Worm (Caenorhabditis elegans) whole organism, young adult: ENCODE results near the gene ndg-4.

ENCODE experiments used
- C17E4.6 ChIP-seq: fragments of 200-800 bp; sonication (Bioruptor generic); IDR thresholded peaks from 2 replicates; pipeline ENCODE4 v1.3.6; 2022; ENCODE audit warnings: missing genetic modification reagents, missing genetic modification characterization, missing compliant biosample characterization
- F33H1.4 ChIP-seq: fragments of 200-800 bp; sonication (Bioruptor generic); IDR thresholded peaks from 2 replicates; pipeline ENCODE4 v1.3.6; 2022; ENCODE audit warnings: missing genetic modification reagents, missing genetic modification characterization, missing compliant biosample characterization
- F52B5.7 ChIP-seq: sonication (generic microtip); optimal IDR thresholded peaks from 2 replicates; lab custom pipeline; 2016; ENCODE audit warnings: mild to moderate bottlenecking, missing genetic modification characterization, missing compliant biosample characterization
- F57C9.4 ChIP-seq: sonication (generic microtip); optimal IDR thresholded peaks from 2 replicates; lab custom pipeline; 2017; ENCODE audit warnings: mild to moderate bottlenecking, missing genetic modification characterization, missing compliant biosample characterization
- T07F8.4 ChIP-seq: sonication (generic microtip); optimal IDR thresholded peaks from 2 replicates; lab custom pipeline; 2016; ENCODE audit warnings: mild to moderate bottlenecking, missing genetic modification characterization, moderate library complexity, missing compliant biosample characterization
- Y56A3A.18 ChIP-seq: fragments of 200-800 bp; sonication (Bioruptor generic); IDR thresholded peaks from 2 replicates; pipeline ENCODE4 v1.3.6; 2022; ENCODE audit warnings: missing genetic modification reagents, missing genetic modification characterization, missing compliant biosample characterization
- Y95B8A.8 ChIP-seq: fragments of 200-800 bp; sonication (Bioruptor generic); IDR thresholded peaks from 2 replicates; pipeline ENCODE4 v1.3.6; 2022; ENCODE audit warnings: missing genetic modification reagents, missing genetic modification characterization, missing compliant biosample characterization
- akir-1 ChIP-seq: fragments of 200-800 bp; sonication (Bioruptor generic); optimal IDR thresholded peaks from 2 replicates; lab custom pipeline; 2018; ENCODE audit warnings: mild to moderate bottlenecking, missing genetic modification characterization, moderate library complexity, missing compliant biosample characterization
- ama-1 ChIP-seq, 3 experiments: fragments of 150-350 bp in 1 of 3; sonication (generic microtip) in 2 of 3; optimal IDR thresholded peaks; 2 replicates each; lab custom pipeline; 2014 to 2018; ENCODE audit warnings: missing biosample characterization in 2 of 3, missing genetic modification characterization in 2 of 3, missing genetic modification reagents in 2 of 3
- aptf-3 ChIP-seq: fragments of 200-800 bp; sonication (Bioruptor generic); IDR thresholded peaks from 2 replicates; pipeline ENCODE4 v1.3.6; 2022; ENCODE audit warnings: missing genetic modification characterization, missing compliant biosample characterization
- athp-1 ChIP-seq: sonication (generic microtip); optimal IDR thresholded peaks from 2 replicates; lab custom pipeline; 2017; ENCODE audit warnings: mild to moderate bottlenecking, missing genetic modification characterization, missing compliant biosample characterization
- attf-3 ChIP-seq: fragments of 200-800 bp; sonication (Bioruptor generic); conservative IDR thresholded peaks from 2 replicates; pipeline ENCODE4 v1.3.6; 2022; ENCODE audit warnings: missing genetic modification reagents, missing genetic modification characterization, missing compliant biosample characterization
- attf-5 ChIP-seq: fragments of 200-800 bp; sonication (Bioruptor generic); optimal IDR thresholded peaks from 2 replicates; lab custom pipeline; 2018; ENCODE audit warnings: mild to moderate bottlenecking, missing genetic modification characterization, missing compliant biosample characterization
- attf-6 ChIP-seq: fragments of 200-800 bp; sonication (Bioruptor generic); IDR thresholded peaks from 2 replicates; pipeline ENCODE4 v1.3.6; 2022; ENCODE audit warnings: missing genetic modification reagents, missing genetic modification characterization, missing compliant biosample characterization
- ceh-100 ChIP-seq: fragments of 200-800 bp; sonication (Bioruptor generic); IDR thresholded peaks from 2 replicates; pipeline ENCODE4 v1.3.6; 2022; ENCODE audit warnings: missing genetic modification reagents, missing genetic modification characterization, missing compliant biosample characterization
- ceh-27 ChIP-seq: fragments of 200-800 bp; sonication (Bioruptor generic); optimal IDR thresholded peaks from 2 replicates; lab custom pipeline; 2018; ENCODE audit warnings: mild to moderate bottlenecking, missing genetic modification characterization, moderate library complexity, missing compliant biosample characterization
- chd-7 ChIP-seq: sonication (generic microtip); optimal IDR thresholded peaks from 2 replicates; lab custom pipeline; 2016; ENCODE audit warnings: mild to moderate bottlenecking, missing genetic modification characterization, moderate library complexity, missing compliant biosample characterization
- dpl-1 ChIP-seq: fragments of 150-350 bp; optimal IDR thresholded peaks from 2 replicates; lab custom pipeline; 2014; ENCODE audit warnings: missing biosample characterization, missing genetic modification reagents, missing genetic modification characterization
- efl-1 ChIP-seq: fragments of 150-350 bp; optimal IDR thresholded peaks from 2 replicates; lab custom pipeline; 2014; ENCODE audit warnings: missing biosample characterization, missing genetic modification reagents, missing genetic modification characterization
- ekl-4 ChIP-seq: fragments of 200-800 bp; sonication (Bioruptor generic); IDR thresholded peaks from 2 replicates; pipeline ENCODE4 v1.3.6; 2022; ENCODE audit warnings: missing genetic modification reagents, missing genetic modification characterization, missing compliant biosample characterization
- gei-17 ChIP-seq: fragments of 200-800 bp; sonication (Bioruptor generic); optimal IDR thresholded peaks from 2 replicates; lab custom pipeline; 2018; ENCODE audit warnings: mild to moderate bottlenecking, missing genetic modification characterization, missing compliant biosample characterization
- him-1 ChIP-seq: sonication (generic microtip); optimal IDR thresholded peaks from 2 replicates; lab custom pipeline; 2016; ENCODE audit warnings: missing genotype, missing genetic modification reagents, missing genetic modification characterization, missing compliant biosample characterization
- hlh-26 ChIP-seq: fragments of 200-800 bp; sonication (Bioruptor generic); conservative IDR thresholded peaks from 2 replicates; pipeline ENCODE4 v1.3.6; 2022; ENCODE audit warnings: missing genetic modification reagents, missing genetic modification characterization, missing compliant biosample characterization
- hrde-1 ChIP-seq: sonication (generic microtip); optimal IDR thresholded peaks from 2 replicates; lab custom pipeline; 2016; ENCODE audit warnings: missing genetic modification characterization, mild to moderate bottlenecking, missing compliant biosample characterization, moderate library complexity, missing genotype, missing genetic modification reagents, borderline replicate concordance
- lin-35 ChIP-seq, 3 experiments: fragments of 150-350 bp in 2 of 3; sonication (generic microtip) in 1 of 3; optimal IDR thresholded peaks; 2 replicates each; lab custom pipeline; 2014 to 2018; ENCODE audit warnings: missing biosample characterization in 3 of 3, missing genetic modification characterization in 3 of 3, missing genetic modification reagents in 3 of 3
- madf-3 ChIP-seq: fragments of 200-800 bp; sonication (Bioruptor generic); IDR thresholded peaks from 2 replicates; pipeline ENCODE4 v1.3.6; 2022; ENCODE audit warnings: missing genetic modification reagents, missing genetic modification characterization, missing compliant biosample characterization
- mes-4 ChIP-seq: sonication (generic microtip); optimal IDR thresholded peaks from 2 replicates; lab custom pipeline; 2016; ENCODE audit warnings: missing genotype, missing genetic modification characterization, missing compliant biosample characterization
- nfyb-1 ChIP-seq: fragments of 200-800 bp; sonication (Bioruptor generic); IDR thresholded peaks from 2 replicates; pipeline ENCODE4 v1.3.6; 2022; ENCODE audit warnings: missing genetic modification reagents, missing genetic modification characterization, missing compliant biosample characterization
- nhr-120 ChIP-seq: fragments of 200-800 bp; sonication (Bioruptor generic); IDR thresholded peaks from 2 replicates; pipeline ENCODE4 v1.3.6; 2022; ENCODE audit warnings: missing genetic modification characterization, missing compliant biosample characterization
- nhr-27 ChIP-seq: fragments of 200-800 bp; sonication (Bioruptor generic); optimal IDR thresholded peaks from 2 replicates; lab custom pipeline; 2018; ENCODE audit warnings: mild to moderate bottlenecking, missing genetic modification characterization, moderate library complexity, missing compliant biosample characterization
- nhr-80 ChIP-seq: sonication (generic microtip); optimal IDR thresholded peaks from 2 replicates; lab custom pipeline; 2016; ENCODE audit warnings: missing genetic modification characterization, missing compliant biosample characterization
- nhr-90 ChIP-seq: sonication (generic microtip); optimal IDR thresholded peaks from 2 replicates; lab custom pipeline; 2016; ENCODE audit warnings: missing genotype, mild to moderate bottlenecking, missing genetic modification characterization, missing compliant biosample characterization
- pha-4 ChIP-seq: fragments of 150-350 bp; sonication (generic microtip); optimal IDR thresholded peaks from 2 replicates; lab custom pipeline; 2014; ENCODE audit warnings: missing biosample characterization, missing genetic modification reagents, missing genetic modification characterization
- rcor-1 ChIP-seq: fragments of 200-800 bp; sonication (Bioruptor generic); IDR thresholded peaks from 2 replicates; pipeline ENCODE4 v1.3.6; 2022; ENCODE audit warnings: missing genetic modification reagents, missing genetic modification characterization, missing compliant biosample characterization
- rec-8 ChIP-seq, 2 experiments: sonication (generic microtip); optimal IDR thresholded peaks; 2 replicates each; lab custom pipeline; 2016; ENCODE audit warnings: mild to moderate bottlenecking in 2 of 2, missing genetic modification characterization in 2 of 2, missing genetic modification reagents in 2 of 2, missing genotype in 2 of 2, missing biosample characterization in 1 of 2, missing compliant biosample characterization in 1 of 2, moderate library complexity in 1 of 2
- snpc-3.4 ChIP-seq: sonication (generic microtip); optimal IDR thresholded peaks from 2 replicates; lab custom pipeline; 2017; ENCODE audit warnings: missing genetic modification characterization, mild to moderate bottlenecking, missing compliant biosample characterization, antibody characterized with exemption, moderate library complexity, missing genotype, missing genetic modification reagents
- snpc-4 ChIP-seq, 5 experiments: fragments of 150-350 bp in 1 of 5; sonication (generic microtip) in 4 of 5; optimal IDR thresholded peaks; 2 replicates each; lab custom pipeline; 2014 to 2018; ENCODE audit warnings: missing genetic modification characterization in 5 of 5, missing biosample characterization in 3 of 5, antibody characterized with exemption in 2 of 5, mild to moderate bottlenecking in 2 of 5, missing compliant biosample characterization in 2 of 5, missing genotype in 2 of 5, moderate library complexity in 2 of 5, missing genetic modification reagents in 1 of 5
- somi-1 ChIP-seq: fragments of 200-800 bp; sonication (Bioruptor generic); optimal IDR thresholded peaks from 2 replicates; lab custom pipeline; 2018; ENCODE audit warnings: mild to moderate bottlenecking, missing genetic modification characterization, missing compliant biosample characterization
- zfh-2 ChIP-seq: fragments of 200-800 bp; sonication (Bioruptor generic); conservative IDR thresholded peaks from 2 replicates; pipeline ENCODE4 v1.3.6; 2022; ENCODE audit warnings: missing genetic modification reagents, missing genetic modification characterization, missing compliant biosample characterization
- ztf-26 ChIP-seq: sonication (generic microtip); optimal IDR thresholded peaks from 2 replicates; lab custom pipeline; 2017; ENCODE audit warnings: missing genetic modification characterization, missing compliant biosample characterization
- ztf-6 ChIP-seq: fragments of 200-800 bp; sonication (Bioruptor generic); IDR thresholded peaks from 2 replicates; pipeline ENCODE4 v1.3.6; 2022; ENCODE audit warnings: missing genetic modification reagents, missing genetic modification characterization, missing compliant biosample characterization

ndg-4 gene

ce11 chrIII:4467277-4467676, at the start of gene ndg-4:
Gene ndg-4, minus strand, starts transcription at chrIII:4467377.
- TF ChIP-seq attf-5 (GFP tag; lab: Kevin White, UChicago), result no peak
- no peak for TF ChIP-seq zfh-2 (GFP tag; lab: Robert Waterston, UW)
- no peak for TF ChIP-seq nhr-80 (tag; lab: Kevin White, UChicago)
- no peak for TF ChIP-seq akir-1 (GFP tag; lab: Kevin White, UChicago)
- TF ChIP-seq ztf-26 (tag; lab: Kevin White, UChicago), result no peak
- TF ChIP-seq Y95B8A.8 (GFP tag; lab: Robert Waterston, UW), result no peak

DNA sequence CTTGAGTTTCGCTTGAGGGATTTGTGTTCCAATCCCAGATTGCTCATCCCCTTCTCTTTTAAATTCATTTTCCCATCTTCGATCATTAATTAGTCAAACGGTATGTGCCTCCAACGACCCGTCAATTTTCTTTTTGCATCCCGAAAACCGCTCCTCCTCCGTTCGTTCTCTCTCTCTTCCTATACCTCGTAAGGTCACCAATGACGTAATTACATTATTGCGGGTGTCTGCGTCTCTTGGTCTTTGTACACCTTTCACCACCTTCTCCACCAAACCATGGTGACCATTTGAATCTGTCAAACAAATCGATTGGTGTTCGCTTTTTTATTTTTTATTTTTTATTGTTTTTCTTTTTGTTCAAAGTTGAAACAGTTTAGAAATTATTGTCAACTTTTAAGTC, 48.0 kb upstream of the ndg-4 start:
- TF ChIP-seq nfyb-1 (GFP tag; lab: Robert Waterston, UW), result no peak
- no peak for TF ChIP-seq lin-35 (GFP tag; optimal IDR thresholded peaks at IDR 0.05; lab: Kevin White, UChicago)
- no peak for TF ChIP-seq hrde-1
- no peak for TF ChIP-seq ztf-6 (GFP tag; lab: Robert Waterston, UW)
- no peak for TF ChIP-seq ekl-4 (GFP tag; lab: Robert Waterston, UW)
- TF ChIP-seq nhr-120 (GFP tag; lab: Robert Waterston, UW), result no peak
- TF ChIP-seq athp-1 (tag; lab: Kevin White, UChicago), result no peak
- TF ChIP-seq dpl-1 (GFP tag; lab: Kevin White, UChicago), result no peak
- no peak for TF ChIP-seq hlh-26 (GFP tag; lab: Robert Waterston, UW)

DNA sequence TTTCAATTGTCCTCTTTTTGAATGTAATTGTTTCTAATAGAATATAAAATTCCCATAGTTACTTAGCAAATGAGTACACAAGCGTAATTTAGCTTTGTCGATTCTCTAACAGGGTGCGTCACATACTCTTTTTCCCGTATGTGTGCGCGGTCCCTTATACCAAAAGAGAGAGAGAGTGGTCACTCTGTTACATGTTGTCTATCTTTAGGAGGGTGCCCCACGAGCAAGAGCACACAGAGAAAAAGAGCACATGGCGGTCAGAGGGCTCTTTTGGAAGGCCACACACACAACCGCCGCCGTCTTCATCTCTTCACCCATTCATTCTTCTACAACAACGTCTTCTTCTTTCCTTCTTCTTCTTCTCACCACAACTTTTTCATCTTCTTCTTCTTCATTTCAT, 46.7 kb upstream of the ndg-4 start:
- no peak for TF ChIP-seq pha-4 (tag; lab: Kevin White, UChicago)
- TF ChIP-seq attf-5 (GFP tag; lab: Kevin White, UChicago), result no peak
- no peak for TF ChIP-seq attf-6
- no peak for TF ChIP-seq gei-17 (GFP tag; lab: Kevin White, UChicago)
- no peak for TF ChIP-seq mes-4 (tag; lab: Kevin White, UChicago)
- no peak for TF ChIP-seq F57C9.4 (tag; lab: Kevin White, UChicago)
- no peak for TF ChIP-seq T07F8.4 (tag; lab: Kevin White, UChicago)
- TF ChIP-seq F52B5.7 (tag; lab: Kevin White, UChicago), result no peak
- TF ChIP-seq rec-8 (tag; optimal IDR thresholded peaks at IDR 0.05; lab: Kevin White, UChicago), result no peak
- TF ChIP-seq hrde-1, result no peak
- no peak for TF ChIP-seq akir-1 (GFP tag; lab: Kevin White, UChicago)
- TF ChIP-seq chd-7 (tag; lab: Kevin White, UChicago), result no peak
- TF ChIP-seq athp-1 (tag; lab: Kevin White, UChicago), result no peak
- TF ChIP-seq C17E4.6, result no peak
- no peak for TF ChIP-seq snpc-3.4 (tag; lab: Kevin White, UChicago)

- TF ChIP-seq nhr-27 (tag; lab: Kevin White, UChicago) (no peak), mes-4 (tag; lab: Kevin White, UChicago) (no peak), efl-1 (GFP tag; lab: Kevin White, UChicago) (peak; percentile 97), madf-3 (peak; percentile 82; the same call in 1 of the 2 replicates), ceh-27 (GFP tag; lab: Kevin White, UChicago) (no peak), snpc-4 (GFP tag; optimal IDR thresholded peaks at IDR 0.05; lab: Kevin White, UChicago) (no peak), snpc-4 (tag; optimal IDR thresholded peaks at IDR 0.05; lab: Kevin White, UChicago) (peak in 3 of 4 experiments; percentile 21 to 46 (median 38)), Y56A3A.18 (GFP tag; lab: Robert Waterston, UW) (no peak), ceh-100 (GFP tag; lab: Robert Waterston, UW) (no peak), him-1 (tag; lab: Kevin White, UChicago) (peak; percentile 47), aptf-3 (no peak), attf-3 (GFP tag; lab: Robert Waterston, UW) (no peak), ama-1 (optimal IDR thresholded peaks at IDR 0.05; lab: Kevin White, UChicago) (no peak), ama-1 (GFP tag; optimal IDR thresholded peaks at IDR 0.05; lab: Kevin White, UChicago) (no peak), dpl-1 (GFP tag; lab: Kevin White, UChicago) (peak; percentile 96), nhr-90 (tag; lab: Kevin White, UChicago) (no peak), somi-1 (GFP tag; lab: Kevin White, UChicago) (no peak), athp-1 (tag; lab: Kevin White, UChicago) (peak; percentile 77), rcor-1 (GFP tag; lab: Robert Waterston, UW) (peak; percentile 80), F33H1.4 (GFP tag; lab: Robert Waterston, UW) (peak; percentile 81)
Measured at ce11 chrIII:4508064-4508905, 41.1 kb upstream of the ndg-4 start, which contains the start of the genes cct-5 and F25F2.1. Gene cct-5, minus strand, starts transcription at chrIII:4508114. Gene F25F2.1, plus strand, starts transcription at chrIII:4508855.
